Worm (Caenorhabditis elegans) whole organism, midembryonic: Measurements from ENCODE around the gene F31F4.17.

Experiments
- T22C8.4 ChIP-seq: fragments of 200-800 bp; sonication (Bioruptor generic); IDR thresholded peaks from 2 replicates; pipeline ENCODE4 v1.3.6; 2022; ENCODE audit warnings: missing genetic modification characterization, missing compliant biosample characterization
- cog-1 ChIP-seq: sonication (generic microtip); optimal IDR thresholded peaks from 2 replicates; lab custom pipeline; 2016; ENCODE audit warnings: missing genetic modification characterization, missing compliant biosample characterization
- flt-1 ChIP-seq: fragments of 200-800 bp; sonication (Bioruptor generic); IDR thresholded peaks from 2 replicates; pipeline ENCODE4 v1.3.6; 2022; ENCODE audit warnings: missing genetic modification characterization, missing compliant biosample characterization
- klf-2 ChIP-seq: fragments of 200-800 bp; sonication (Bioruptor generic); conservative IDR thresholded peaks from 2 replicates; pipeline ENCODE4 v1.3.6; 2022; ENCODE audit warnings: missing genetic modification reagents, missing genetic modification characterization, missing compliant biosample characterization
- med-1 ChIP-seq: sonication (generic microtip); optimal IDR thresholded peaks from 2 replicates; lab custom pipeline; 2017; ENCODE audit warnings: missing genetic modification characterization, mild to moderate bottlenecking, missing compliant biosample characterization, antibody characterized with exemption, missing genetic modification reagents; ENCODE audit not compliant: insufficient read depth
- ref-1 ChIP-seq: fragments of 200-800 bp; sonication (Bioruptor generic); conservative IDR thresholded peaks from 2 replicates; pipeline ENCODE4 v1.3.6; 2022; ENCODE audit warnings: missing genetic modification reagents, missing genetic modification characterization, missing compliant biosample characterization
- tab-1 ChIP-seq: fragments of 200-800 bp; sonication (Bioruptor generic); IDR thresholded peaks from 2 replicates; pipeline ENCODE4 v1.3.6; 2022; ENCODE audit warnings: missing genetic modification characterization, missing compliant biosample characterization
- ztf-23 ChIP-seq: fragments of 200-800 bp; sonication (Bioruptor generic); IDR thresholded peaks from 2 replicates; pipeline ENCODE4 v1.3.6; 2022; ENCODE audit warnings: missing genetic modification reagents, missing genetic modification characterization, missing compliant biosample characterization
- ztf-29 ChIP-seq: fragments of 200-800 bp; sonication (Bioruptor generic); IDR thresholded peaks from 2 replicates; pipeline ENCODE4 v1.3.6; 2022; ENCODE audit warnings: missing genetic modification reagents, missing genetic modification characterization, missing compliant biosample characterization

DNA sequence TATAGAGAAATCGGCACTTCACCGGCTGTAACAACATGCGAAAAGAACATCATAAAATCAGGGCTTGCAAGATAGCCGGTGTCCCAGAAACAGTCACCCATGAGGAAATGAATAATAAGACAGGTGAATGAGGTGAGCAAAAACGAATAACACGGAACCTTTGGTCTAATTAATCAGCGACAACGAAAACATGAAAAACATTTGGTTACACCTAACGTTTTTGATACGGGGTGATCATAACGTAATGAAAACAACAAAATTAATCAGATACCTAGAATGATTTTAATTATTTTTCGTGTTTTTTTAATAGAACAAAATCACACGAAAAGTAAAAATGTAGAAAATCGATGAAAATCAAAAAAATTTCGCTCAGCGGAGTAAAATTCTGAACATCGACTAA lies 4.3 kb downstream of the F31F4.17 start, which contains the start of gene srh-245:
- TF ChIP-seq ztf-29 (GFP tag; lab: Robert Waterston, UW): no peak
- TF ChIP-seq ref-1 (GFP tag; lab: Robert Waterston, UW): no peak
- no peak for TF ChIP-seq tab-1
- no peak for TF ChIP-seq T22C8.4 (GFP tag; lab: Robert Waterston, UW)
- no peak for TF ChIP-seq flt-1 (GFP tag; lab: Robert Waterston, UW)
- no peak for TF ChIP-seq cog-1 (tag; lab: Kevin White, UChicago)
- no peak for TF ChIP-seq ztf-23 (GFP tag; lab: Robert Waterston, UW)
- no peak for TF ChIP-seq med-1
- TF ChIP-seq klf-2 (GFP tag; lab: Robert Waterston, UW): no peak
